Worm (Caenorhabditis elegans): ENCODE measurements around the gene srh-203.
"Not testable (repeated sequence)": the region's sequence is repeated elsewhere in the genome, so short reads cannot be mapped to it uniquely, and the experiment has no call there.

srh-203 gene

ce11 chrV:17456197-17456596 is at the start of gene srh-203:
TSS of gene srh-203 (minus strand) at chrV:17456297.
- TF ChIP-seq dao-5, him-1, W03F9.2 (tag; optimal IDR thresholded peaks at IDR 0.05): not testable (repeated sequence)

- TF ChIP-seq W03F9.2 (tag; optimal IDR thresholded peaks at IDR 0.05) = no peak
- TF ChIP-seq dao-5 (tag; optimal IDR thresholded peaks at IDR 0.05) = no peak
Observed at ce11 chrV:17500055-17500454, 44.0 kb upstream of the srh-203 start.

- no peak for TF ChIP-seq W03F9.2 (tag; optimal IDR thresholded peaks at IDR 0.05)
- no peak for TF ChIP-seq him-1 (tag; optimal IDR thresholded peaks at IDR 0.05)
- TF ChIP-seq dao-5 (tag; optimal IDR thresholded peaks at IDR 0.05) = no peak
Observed at ce11 chrV:17496071-17496470, 40.0 kb upstream of the srh-203 start, which contains the start of gene srh-118. TSS of gene srh-118 (minus strand) at chrV:17496171.

- TF ChIP-seq him-1 (tag; optimal IDR thresholded peaks at IDR 0.05) (no peak), W03F9.2 (tag; optimal IDR thresholded peaks at IDR 0.05) (no peak), dao-5 (tag; optimal IDR thresholded peaks at IDR 0.05) (no peak)
Observed at ce11 chrV:17493732-17494131, 37.6 kb upstream of the srh-203 start, which contains the start of gene fbxa-102. TSS of gene fbxa-102 (minus strand) at chrV:17493832.

- no peak for TF ChIP-seq W03F9.2 (tag; optimal IDR thresholded peaks at IDR 0.05)
- TF ChIP-seq dao-5 (tag; optimal IDR thresholded peaks at IDR 0.05) = no peak
- TF ChIP-seq him-1 (tag; optimal IDR thresholded peaks at IDR 0.05) = no peak
Observed at ce11 chrV:17486034-17486433, 29.9 kb upstream of the srh-203 start, which contains the start of gene scl-24. TSS of gene scl-24 (plus strand) at chrV:17486334.

- TF ChIP-seq him-1 (tag; optimal IDR thresholded peaks at IDR 0.05) = no peak
- TF ChIP-seq W03F9.2 (tag; optimal IDR thresholded peaks at IDR 0.05) = no peak
- no peak for TF ChIP-seq dao-5 (tag; optimal IDR thresholded peaks at IDR 0.05)
Observed at ce11 chrV:17485078-17485477, 29.0 kb upstream of the srh-203 start, which contains the start of gene srh-111. TSS of gene srh-111 (minus strand) at chrV:17485178.

- TF ChIP-seq dao-5 (tag; optimal IDR thresholded peaks at IDR 0.05) (no peak), him-1 (tag; optimal IDR thresholded peaks at IDR 0.05) (no peak), W03F9.2 (tag; optimal IDR thresholded peaks at IDR 0.05) (no peak)
Observed at ce11 chrV:17476490-17476889, 20.4 kb upstream of the srh-203 start, which contains the start of gene srbc-61. TSS of gene srbc-61 (plus strand) at chrV:17476790.

- TF ChIP-seq W03F9.2 (tag; optimal IDR thresholded peaks at IDR 0.05) (no peak), him-1 (tag; optimal IDR thresholded peaks at IDR 0.05) (no peak), dao-5 (tag; optimal IDR thresholded peaks at IDR 0.05) (no peak)
Observed at ce11 chrV:17473699-17474098, 17.6 kb upstream of the srh-203 start, which contains the start of gene srh-123. TSS of gene srh-123 (plus strand) at chrV:17473999.

ce11 chrV:17471564-17471963 is 15.5 kb upstream of the srh-203 start, which contains the start of gene srh-235:
TSS of gene srh-235 (minus strand) at chrV:17471664.
- TF ChIP-seq dao-5 (tag; optimal IDR thresholded peaks at IDR 0.05) = no peak
- no peak for TF ChIP-seq him-1 (tag; optimal IDR thresholded peaks at IDR 0.05)
- no peak for TF ChIP-seq W03F9.2 (tag; optimal IDR thresholded peaks at IDR 0.05)

ce11 chrV:17469180-17469579 is 13.1 kb upstream of the srh-203 start, which contains the start of gene F20E11.17:
TSS of gene F20E11.17 (minus strand) at chrV:17469280.
- no peak for TF ChIP-seq dao-5 (tag; optimal IDR thresholded peaks at IDR 0.05)
- no peak for TF ChIP-seq W03F9.2 (tag; optimal IDR thresholded peaks at IDR 0.05)
- no peak for TF ChIP-seq him-1 (tag; optimal IDR thresholded peaks at IDR 0.05)

- no peak for TF ChIP-seq W03F9.2 (tag; optimal IDR thresholded peaks at IDR 0.05)
- no peak for TF ChIP-seq dao-5 (tag; optimal IDR thresholded peaks at IDR 0.05)
- no peak for TF ChIP-seq him-1 (tag; optimal IDR thresholded peaks at IDR 0.05)
Observed at ce11 chrV:17467881-17468280, 11.8 kb upstream of the srh-203 start.

- TF ChIP-seq W03F9.2 (tag; optimal IDR thresholded peaks at IDR 0.05) (no peak), dao-5 (tag; optimal IDR thresholded peaks at IDR 0.05) (no peak), him-1 (tag; optimal IDR thresholded peaks at IDR 0.05) (no peak)
Observed at ce11 chrV:17466751-17467150, 10.7 kb upstream of the srh-203 start, which contains the start of gene srw-72. TSS of gene srw-72 (plus strand) at chrV:17467051.

ce11 chrV:17464278-17464677 is 8.2 kb upstream of the srh-203 start, which contains the start of gene F20E11.7:
TSS of gene F20E11.7 (plus strand) at chrV:17464578.
- not testable (repeated sequence) for TF ChIP-seq dao-5, W03F9.2, him-1 (tag; optimal IDR thresholded peaks at IDR 0.05)

- TF ChIP-seq dao-5 (tag; optimal IDR thresholded peaks at IDR 0.05) (no peak), him-1 (tag; optimal IDR thresholded peaks at IDR 0.05) (no peak), W03F9.2 (tag; optimal IDR thresholded peaks at IDR 0.05) (no peak)
Observed at ce11 chrV:17460061-17460460, 4.0 kb upstream of the srh-203 start, which contains the start of gene srz-48. TSS of gene srz-48 (minus strand) at chrV:17460161.

ce11 chrV:17458069-17458468 is 2.0 kb upstream of the srh-203 start, which contains the start of gene str-200:
TSS of gene str-200 (minus strand) at chrV:17458169.
- TF ChIP-seq W03F9.2 (tag; optimal IDR thresholded peaks at IDR 0.05) (no peak), dao-5 (tag; optimal IDR thresholded peaks at IDR 0.05) (no peak), him-1 (tag; optimal IDR thresholded peaks at IDR 0.05) (no peak)

Measured in whole organism, L4/young adult.